Worm (Caenorhabditis elegans): ENCODE measurements around the gene Y53F4B.23.

DNA sequence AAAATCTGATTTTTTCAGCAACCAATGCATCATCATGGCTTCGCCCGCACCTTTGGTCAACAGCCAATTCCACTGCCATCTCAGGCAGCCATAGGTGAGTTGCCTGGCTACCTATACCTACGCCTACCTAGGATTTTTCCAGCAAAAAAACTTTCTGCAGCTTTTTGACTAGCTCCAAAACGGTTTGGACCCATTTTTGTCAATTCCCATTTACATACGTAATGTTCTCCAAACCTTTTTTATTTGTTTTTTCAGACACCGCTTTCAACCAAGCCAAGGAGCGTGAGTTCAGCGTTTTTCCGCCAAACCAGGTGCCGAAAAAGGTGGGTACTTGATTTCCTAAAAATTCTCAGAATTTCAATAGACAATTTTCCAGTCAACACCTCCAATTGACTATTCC lies 19.4 kb downstream of the Y53F4B.23 start:
- TF ChIP-seq F10E7.11 (tag; optimal IDR thresholded peaks at IDR 0.05) (no peak), C06A6.2 (GFP tag; conservative IDR thresholded peaks at IDR 0.05) (no peak), xnd-1 (tag; optimal IDR thresholded peaks at IDR 0.05) (no peak), unc-130 (GFP tag; optimal IDR thresholded peaks at IDR 0.05) (no peak), ztf-25 (GFP tag; IDR thresholded peaks at IDR 0.05) (no peak), egl-44 (GFP tag; IDR thresholded peaks at IDR 0.05) (no peak), him-1 (tag; optimal IDR thresholded peaks at IDR 0.05) (no peak), unc-62 (GFP tag; optimal IDR thresholded peaks at IDR 0.05) (no peak), lin-35 (GFP tag; optimal IDR thresholded peaks at IDR 0.05) (no peak), mcd-1 (GFP tag; IDR thresholded peaks at IDR 0.05) (no peak), ztf-18 (tag; optimal IDR thresholded peaks at IDR 0.05) (no peak), F37B4.10 (GFP tag; IDR thresholded peaks at IDR 0.05) (no peak), ztf-28 (GFP tag; IDR thresholded peaks at IDR 0.05) (no peak), tlf-1 (GFP tag; optimal IDR thresholded peaks at IDR 0.05) (no peak)
